Fruit fly (Drosophila melanogaster) whole organism: ENCODE measurements around the gene GstD2.

Experiments
- CG8478 ChIP-seq: fragments of >200 bp; optimal IDR thresholded peaks from 2 replicates; lab custom pipeline; 2018; ENCODE audit warnings: inconsistent platforms
- EcR ChIP-seq, 2 experiments: fragments of >200 bp; optimal IDR thresholded peaks; 2 replicates each; lab custom pipeline; 2017; ENCODE audit warnings: missing biosample characterization in 2 of 2, missing genetic modification characterization in 2 of 2, missing genetic modification reagents in 2 of 2
- pan ChIP-seq: fragments of >200 bp; optimal IDR thresholded peaks from 2 replicates; lab custom pipeline; 2017
- psq ChIP-seq: fragments of >200 bp; optimal IDR thresholded peaks from 2 replicates; lab custom pipeline; 2017
- usp ChIP-seq: fragments of >200 bp; optimal IDR thresholded peaks from 2 replicates; lab custom pipeline; 2017; ENCODE audit warnings: missing biosample characterization, missing genetic modification characterization, mixed read lengths

DNA sequence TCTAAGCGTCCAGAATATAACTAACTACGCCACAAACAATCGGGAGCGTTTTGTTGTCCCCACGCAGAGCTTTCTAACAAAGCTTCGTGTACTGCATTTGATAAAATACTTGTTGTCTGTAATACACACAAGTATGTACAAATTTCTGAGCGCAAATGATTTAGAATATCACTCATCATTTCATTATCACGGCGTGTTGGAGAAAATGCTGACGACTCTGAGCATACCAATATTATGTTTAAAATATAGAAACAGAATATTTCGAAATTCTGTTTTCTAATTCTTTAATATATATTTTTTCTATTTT is 34.1 kb downstream of the GstD2 start, which contains the start of gene Cyp9f2:
- TF ChIP-seq usp (no peak), psq (lab: Kevin White, UChicago) (no peak), CG8478 (lab: Kevin White, UChicago) (no peak), EcR (GFP tag; optimal IDR thresholded peaks at IDR 0.05; lab: Kevin White, UChicago) (no peak), pan (lab: Kevin White, UChicago) (no peak)
